Worm (Caenorhabditis elegans) whole organism, mixed stage, embryonic: ENCODE measurements around the gene smu-2.

Experiments used
- blmp-1 ChIP-seq: fragments of 150-350 bp; optimal IDR thresholded peaks from 2 replicates; lab custom pipeline; 2014; ENCODE audit warnings: missing biosample characterization, missing genetic modification characterization
- mep-1 ChIP-seq: fragments of 150-350 bp; optimal IDR thresholded peaks from 2 replicates; lab custom pipeline; 2017; ENCODE audit warnings: missing biosample characterization, missing genetic modification reagents, missing genetic modification characterization, inconsistent platforms

ce11 chrII:3514631-3515030 is 32.4 kb downstream of the smu-2 start, which contains the start of gene srz-5:
- no peak for TF ChIP-seq blmp-1
- no peak for TF ChIP-seq mep-1
